Fruit fly (Drosophila melanogaster): ENCODE measurements around the gene CG32487.

- TF ChIP-seq CTCF (optimal IDR thresholded peaks at IDR 0.05) (no peak), CG8478 (optimal IDR thresholded peaks at IDR 0.05) (no peak)
Observed at dm6 chr3L:2994872-2995271, 22.2 kb downstream of the CG32487 start, which contains the start of gene CG2113.
